Fruit fly (Drosophila melanogaster) whole organism, adult: ENCODE data around the gene homer.

Experiments used
- CG11617 ChIP-seq: fragments of 200-800 bp; sonication (Bioruptor generic); optimal IDR thresholded peaks from 2 replicates; lab custom pipeline; 2017; ENCODE audit warnings: mild to moderate bottlenecking, missing biosample characterization, missing genetic modification reagents, missing genetic modification characterization
- CG12768 ChIP-seq: fragments of 200-800 bp; sonication (Bioruptor generic); optimal IDR thresholded peaks from 2 replicates; lab custom pipeline; 2017; ENCODE audit warnings: missing biosample characterization, missing genetic modification characterization, mild to moderate bottlenecking, moderate library complexity, missing genetic modification reagents
- CG14711 ChIP-seq: fragments of 200-800 bp; sonication (Bioruptor generic); optimal IDR thresholded peaks from 2 replicates; lab custom pipeline; 2018; ENCODE audit warnings: missing biosample characterization, mild to moderate bottlenecking, missing genetic modification characterization, moderate library complexity
- CG33017 ChIP-seq: fragments of 200-800 bp; sonication (Bioruptor generic); optimal IDR thresholded peaks from 2 replicates; lab custom pipeline; 2018; ENCODE audit warnings: missing biosample characterization, mild to moderate bottlenecking, missing genetic modification characterization, moderate library complexity
- CG5204 ChIP-seq: fragments of 200-800 bp; sonication (Bioruptor generic); optimal IDR thresholded peaks from 2 replicates; lab custom pipeline; 2016; ENCODE audit warnings: missing biosample characterization, missing genetic modification characterization
- CG7101 ChIP-seq: fragments of 200-800 bp; sonication (Bioruptor generic); optimal IDR thresholded peaks from 2 replicates; lab custom pipeline; 2018; ENCODE audit warnings: missing biosample characterization, mild to moderate bottlenecking, missing genetic modification characterization, moderate library complexity
- Hr96 ChIP-seq: fragments of 200-800 bp; sonication (Bioruptor generic); optimal IDR thresholded peaks from 2 replicates; lab custom pipeline; 2016; ENCODE audit warnings: missing biosample characterization, missing genetic modification characterization
- bab1 ChIP-seq: fragments of 200-800 bp; sonication (Bioruptor generic); optimal IDR thresholded peaks from 3 replicates; lab custom pipeline; 2019; ENCODE audit warnings: missing biosample characterization, mild to moderate bottlenecking, missing genetic modification characterization, moderate library complexity
- tj ChIP-seq: fragments of 200-800 bp; sonication (Bioruptor generic); optimal IDR thresholded peaks from 3 replicates; lab custom pipeline; 2017; ENCODE audit warnings: missing biosample characterization, mild to moderate bottlenecking, missing genetic modification characterization, moderate library complexity

DNA sequence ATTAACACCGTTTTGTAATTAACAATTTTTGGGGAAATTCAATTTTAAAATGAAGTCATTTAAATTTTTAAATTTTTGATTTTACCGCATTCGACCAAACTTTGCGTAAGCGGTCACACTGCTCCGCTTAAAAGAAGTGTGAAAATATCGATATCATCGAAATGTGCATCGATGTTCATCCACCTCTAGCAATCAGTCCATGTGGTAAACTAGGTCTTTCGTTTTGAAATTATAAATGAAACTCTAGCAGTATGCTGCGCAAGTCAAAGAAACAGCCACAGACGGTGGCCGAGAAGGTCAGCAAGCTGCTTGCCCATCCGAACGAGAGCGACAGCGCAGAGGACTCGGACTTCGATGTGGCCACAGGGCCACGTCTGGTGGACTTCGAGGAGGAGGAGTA is 5.7 kb downstream of the homer start, which contains the start of gene Aatf:
- no peak for TF ChIP-seq Hr96 (GFP tag; lab: Kevin White, UChicago)
- no peak for TF ChIP-seq CG7101 (tag; lab: Kevin White, UChicago)
- TF ChIP-seq bab1 = no peak
- no peak for TF ChIP-seq CG5204 (GFP tag; lab: Kevin White, UChicago)
- TF ChIP-seq CG12768 (GFP tag; lab: Kevin White, UChicago) = no peak
- TF ChIP-seq CG11617 (GFP tag; lab: Kevin White, UChicago) = no peak
- TF ChIP-seq CG14711 (tag; lab: Kevin White, UChicago) = no peak
- TF ChIP-seq CG33017 (tag; lab: Kevin White, UChicago) = no peak
- no peak for TF ChIP-seq tj
